Worm (Caenorhabditis elegans) whole organism, L3 larva: Measurements from ENCODE around the gene mpst-4.
A peak's percentile ranks its signal among the peaks of the same experiment; 100 is the strongest.

Source experiments
- R02D3.7 ChIP-seq: fragments of 150-350 bp; optimal IDR thresholded peaks from 2 replicates; lab custom pipeline; 2014; ENCODE audit warnings: missing biosample characterization, missing genetic modification characterization
- ZK546.5 ChIP-seq: sonication (generic microtip); optimal IDR thresholded peaks from 2 replicates; lab custom pipeline; 2017; ENCODE audit warnings: missing biosample characterization, missing genetic modification characterization
- aly-2 ChIP-seq: fragments of 150-350 bp; optimal IDR thresholded peaks from 2 replicates; lab custom pipeline; 2014; ENCODE audit warnings: missing biosample characterization, missing genetic modification characterization
- ama-1 ChIP-seq: fragments of 150-350 bp; optimal IDR thresholded peaks from 2 replicates; lab custom pipeline; 2018
- ceh-16 ChIP-seq: sonication (generic microtip); optimal IDR thresholded peaks from 2 replicates; lab custom pipeline; 2017; ENCODE audit warnings: missing biosample characterization, missing genetic modification characterization
- ceh-28 ChIP-seq: fragments of 150-350 bp; optimal IDR thresholded peaks from 2 replicates; lab custom pipeline; 2014; ENCODE audit warnings: missing biosample characterization, missing genetic modification reagents, missing genetic modification characterization
- ceh-82 ChIP-seq: fragments of 150-350 bp; optimal IDR thresholded peaks from 2 replicates; lab custom pipeline; 2014; ENCODE audit warnings: missing biosample characterization, missing genetic modification characterization
- ceh-9 ChIP-seq: sonication (generic microtip); optimal IDR thresholded peaks from 2 replicates; lab custom pipeline; 2018; ENCODE audit warnings: missing biosample characterization, missing genetic modification characterization
- daf-12 ChIP-seq: fragments of 150-350 bp; optimal IDR thresholded peaks from 2 replicates; lab custom pipeline; 2014; ENCODE audit warnings: missing biosample characterization, missing genetic modification reagents, missing genetic modification characterization
- egl-27 ChIP-seq: sonication (generic microtip); optimal IDR thresholded peaks from 4 replicates; lab custom pipeline; 2017; ENCODE audit warnings: missing biosample characterization, missing genetic modification reagents, missing genetic modification characterization
- egl-5 ChIP-seq: fragments of 150-350 bp; optimal IDR thresholded peaks from 2 replicates; lab custom pipeline; 2017; ENCODE audit warnings: missing biosample characterization, missing genetic modification reagents, missing genetic modification characterization, inconsistent platforms
- elt-1 ChIP-seq: fragments of 150-350 bp; optimal IDR thresholded peaks from 2 replicates; lab custom pipeline; 2014; ENCODE audit warnings: missing biosample characterization, missing genetic modification characterization
- elt-2 ChIP-seq: sonication (generic microtip); optimal IDR thresholded peaks from 2 replicates; lab custom pipeline; 2016; ENCODE audit warnings: missing genetic modification reagents, mild to moderate bottlenecking, missing genetic modification characterization, missing compliant biosample characterization
- elt-3 ChIP-seq, 3 experiments: fragments of 150-350 bp in 1 of 3; sonication (generic microtip) in 2 of 3; optimal IDR thresholded peaks; 2 replicates in 2 of 3; 4 replicates in 1 of 3; lab custom pipeline; 2014 to 2017; ENCODE audit warnings: missing biosample characterization in 3 of 3, missing genetic modification characterization in 3 of 3
- eor-1 ChIP-seq, 2 experiments: fragments of 150-350 bp; optimal IDR thresholded peaks; 2 replicates each; lab custom pipeline; 2014 to 2018; ENCODE audit warnings: missing biosample characterization in 2 of 2, missing genetic modification characterization in 2 of 2
- fkh-10 ChIP-seq: sonication (generic microtip); optimal IDR thresholded peaks from 2 replicates; lab custom pipeline; 2017; ENCODE audit warnings: missing biosample characterization, missing genetic modification reagents, missing genetic modification characterization
- fkh-2 ChIP-seq: fragments of 150-350 bp; optimal IDR thresholded peaks from 2 replicates; lab custom pipeline; 2014; ENCODE audit warnings: missing biosample characterization, missing genetic modification reagents, missing genetic modification characterization
- fos-1 ChIP-seq: fragments of 150-350 bp; optimal IDR thresholded peaks from 2 replicates; lab custom pipeline; 2014; ENCODE audit warnings: missing biosample characterization, missing genetic modification characterization
- hmg-11 ChIP-seq: sonication (generic microtip); optimal IDR thresholded peaks from 2 replicates; lab custom pipeline; 2016; ENCODE audit warnings: missing genetic modification characterization, missing compliant biosample characterization
- jun-1 ChIP-seq: fragments of 150-350 bp; optimal IDR thresholded peaks from 2 replicates; lab custom pipeline; 2014; ENCODE audit warnings: missing biosample characterization, missing genetic modification reagents, missing genetic modification characterization
- lin-15B ChIP-seq: fragments of 150-350 bp; optimal IDR thresholded peaks from 2 replicates; lab custom pipeline; 2014; ENCODE audit warnings: missing biosample characterization, missing genetic modification characterization
- lin-39 ChIP-seq: fragments of 150-350 bp; optimal IDR thresholded peaks from 2 replicates; lab custom pipeline; 2018; ENCODE audit warnings: missing biosample characterization, missing genetic modification reagents, missing genetic modification characterization
- lsy-12 ChIP-seq: sonication (generic microtip); optimal IDR thresholded peaks from 2 replicates; lab custom pipeline; 2016; ENCODE audit warnings: mild to moderate bottlenecking, missing genetic modification characterization, missing compliant biosample characterization
- mdl-1 ChIP-seq: fragments of 150-350 bp; optimal IDR thresholded peaks from 2 replicates; lab custom pipeline; 2014; ENCODE audit warnings: missing biosample characterization, missing genetic modification characterization
- mml-1 ChIP-seq: fragments of 150-350 bp; sonication (generic microtip); optimal IDR thresholded peaks from 3 replicates; lab custom pipeline; 2014; ENCODE audit warnings: missing biosample characterization, missing genetic modification characterization
- nfya-1 ChIP-seq: sonication (generic microtip); optimal IDR thresholded peaks from 2 replicates; lab custom pipeline; 2017; ENCODE audit warnings: missing genetic modification characterization, mild to moderate bottlenecking, missing compliant biosample characterization, antibody characterized with exemption, moderate library complexity; ENCODE audit not compliant: insufficient read depth
- nhr-11 ChIP-seq: fragments of 150-350 bp; optimal IDR thresholded peaks from 2 replicates; lab custom pipeline; 2014; ENCODE audit warnings: missing biosample characterization, missing genetic modification characterization
- nhr-12 ChIP-seq: fragments of 150-350 bp; optimal IDR thresholded peaks from 2 replicates; lab custom pipeline; 2014; ENCODE audit warnings: missing biosample characterization, missing genetic modification characterization
- nhr-23 ChIP-seq: fragments of 150-350 bp; optimal IDR thresholded peaks from 2 replicates; lab custom pipeline; 2014; ENCODE audit warnings: missing biosample characterization, missing genetic modification reagents, missing genetic modification characterization
- nhr-237 ChIP-seq: fragments of 150-350 bp; optimal IDR thresholded peaks from 2 replicates; lab custom pipeline; 2014; ENCODE audit warnings: missing biosample characterization, missing genetic modification characterization
- nhr-25 ChIP-seq: sonication (generic microtip); optimal IDR thresholded peaks from 2 replicates; lab custom pipeline; 2017; ENCODE audit warnings: missing biosample characterization, missing genetic modification characterization
- nhr-28 ChIP-seq: fragments of 150-350 bp; optimal IDR thresholded peaks from 2 replicates; lab custom pipeline; 2014; ENCODE audit warnings: missing biosample characterization, missing genetic modification characterization
- nhr-43 ChIP-seq: sonication (generic microtip); optimal IDR thresholded peaks from 2 replicates; lab custom pipeline; 2016; ENCODE audit warnings: mild to moderate bottlenecking, missing genetic modification characterization, missing compliant biosample characterization; ENCODE audit not compliant: poor library complexity, severe bottlenecking
- nhr-67 ChIP-seq: fragments of 150-350 bp; optimal IDR thresholded peaks from 2 replicates; lab custom pipeline; 2014; ENCODE audit warnings: missing biosample characterization, missing genetic modification characterization
- nhr-76 ChIP-seq: fragments of 150-350 bp; sonication (generic microtip); optimal IDR thresholded peaks from 5 replicates; lab custom pipeline; 2014; ENCODE audit warnings: missing biosample characterization, missing genetic modification characterization
- nhr-77 ChIP-seq: fragments of 150-350 bp; optimal IDR thresholded peaks from 2 replicates; lab custom pipeline; 2014; ENCODE audit warnings: missing biosample characterization, missing genetic modification characterization
- pha-4 ChIP-seq: fragments of 150-350 bp; optimal IDR thresholded peaks from 2 replicates; lab custom pipeline; 2014; ENCODE audit warnings: missing biosample characterization, missing genetic modification reagents, missing genetic modification characterization
- pqm-1 ChIP-seq: fragments of 150-350 bp; optimal IDR thresholded peaks from 2 replicates; lab custom pipeline; 2017; ENCODE audit warnings: missing biosample characterization, missing genetic modification characterization, inconsistent platforms
- sea-2 ChIP-seq: fragments of 150-350 bp; sonication (generic microtip); optimal IDR thresholded peaks from 4 replicates; lab custom pipeline; 2014; ENCODE audit warnings: missing biosample characterization, missing genetic modification reagents, missing genetic modification characterization
- skn-1 ChIP-seq: fragments of 150-350 bp; optimal IDR thresholded peaks from 2 replicates; lab custom pipeline; 2014; ENCODE audit warnings: missing biosample characterization, missing genetic modification characterization
- snpc-4 ChIP-seq: fragments of 150-350 bp; optimal IDR thresholded peaks from 2 replicates; lab custom pipeline; 2014; ENCODE audit warnings: missing biosample characterization, missing genetic modification characterization
- tbx-2 ChIP-seq: sonication (generic microtip); optimal IDR thresholded peaks from 2 replicates; lab custom pipeline; 2016; ENCODE audit warnings: mild to moderate bottlenecking, missing genetic modification characterization, missing compliant biosample characterization
- unc-39 ChIP-seq: sonication (generic microtip); optimal IDR thresholded peaks from 4 replicates; lab custom pipeline; 2017; ENCODE audit warnings: missing biosample characterization, missing genetic modification characterization
- unc-62 ChIP-seq: fragments of 150-350 bp; sonication (generic microtip); optimal IDR thresholded peaks from 4 replicates; lab custom pipeline; 2014; ENCODE audit warnings: missing biosample characterization, missing genetic modification reagents, missing genetic modification characterization
- zag-1 ChIP-seq: fragments of 150-350 bp; optimal IDR thresholded peaks from 2 replicates; lab custom pipeline; 2014; ENCODE audit warnings: missing biosample characterization, missing genetic modification characterization
- ztf-11 ChIP-seq: fragments of 150-350 bp; optimal IDR thresholded peaks from 2 replicates; lab custom pipeline; 2014; ENCODE audit warnings: missing biosample characterization, missing genetic modification characterization
- ztf-4 ChIP-seq: fragments of 150-350 bp; optimal IDR thresholded peaks from 2 replicates; lab custom pipeline; 2014; ENCODE audit warnings: missing biosample characterization, missing genetic modification characterization

The mpst-4 gene

DNA sequence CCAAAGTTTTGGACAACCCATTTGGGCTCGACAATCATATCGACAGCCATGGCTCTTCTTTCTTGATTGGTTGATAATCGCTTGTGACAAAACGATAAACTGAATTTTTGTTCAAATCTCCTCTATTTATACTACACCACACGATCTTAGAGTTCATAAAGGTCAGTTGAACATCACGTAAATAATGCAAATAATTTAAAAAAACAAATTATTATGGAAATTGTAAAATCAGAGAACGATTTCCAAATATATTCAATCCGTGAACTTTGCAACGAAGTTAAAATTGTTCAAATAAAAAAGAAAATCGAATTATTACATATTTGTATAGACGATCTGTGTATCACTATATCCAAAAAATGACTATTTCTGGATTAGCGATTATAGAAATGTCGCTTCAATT, at the start of gene mpst-4, which contains the start of gene F11G11.14:
TSS of gene mpst-4 (minus strand) at position 101 of the 400 bp plus-strand sequence.
TSS of gene F11G11.14 (plus strand) at position 325 of the 400 bp plus-strand sequence.
- TF ChIP-seq ztf-4 (tag; lab: Kevin White, UChicago) (no peak), sea-2 (no peak), jun-1 (tag; lab: Kevin White, UChicago) (no peak), aly-2 (tag; lab: Kevin White, UChicago) (no peak), ZK546.5 (tag; lab: Kevin White, UChicago) (no peak), zag-1 (tag; lab: Kevin White, UChicago) (no peak), pha-4 (tag; lab: Kevin White, UChicago) (no peak), nhr-76 (tag; lab: Kevin White, UChicago) (no peak), pqm-1 (tag; lab: Kevin White, UChicago) (no peak), elt-3 (tag; optimal IDR thresholded peaks at IDR 0.05; lab: Kevin White, UChicago) (no peak), eor-1 (tag; optimal IDR thresholded peaks at IDR 0.05; lab: Kevin White, UChicago) (no peak), ceh-28 (tag; lab: Kevin White, UChicago) (no peak), nhr-23 (tag; lab: Kevin White, UChicago) (no peak), lsy-12 (tag; lab: Kevin White, UChicago) (no peak), elt-2 (tag; lab: Kevin White, UChicago) (no peak), ztf-11 (tag; lab: Kevin White, UChicago) (no peak), fkh-2 (no peak), nhr-12 (tag; lab: Kevin White, UChicago) (no peak), mdl-1 (tag; lab: Kevin White, UChicago) (no peak), R02D3.7 (tag; lab: Kevin White, UChicago) (no peak)

ce11 chrII:4908160-4908559, 44.9 kb upstream of the mpst-4 start:
- TF ChIP-seq R02D3.7 (tag; lab: Kevin White, UChicago) (no peak), skn-1 (tag; lab: Kevin White, UChicago) (peak; percentile 93), lin-15B (no peak), sea-2 (no peak), ceh-16 (tag; lab: Kevin White, UChicago) (no peak), elt-3 (tag; optimal IDR thresholded peaks at IDR 0.05; lab: Kevin White, UChicago) (no peak), nhr-12 (tag; lab: Kevin White, UChicago) (no peak), nhr-11 (no peak), lin-39 (peak; percentile 25), pqm-1 (tag; lab: Kevin White, UChicago) (no peak), pha-4 (tag; lab: Kevin White, UChicago) (no peak), tbx-2 (tag; lab: Kevin White, UChicago) (peak; percentile 5), unc-62 (no peak), nhr-67 (tag; lab: Kevin White, UChicago) (no peak), mdl-1 (tag; lab: Kevin White, UChicago) (no peak), elt-1 (tag; lab: Kevin White, UChicago) (no peak), nhr-28 (tag; lab: Kevin White, UChicago) (no peak), snpc-4 (tag; lab: Kevin White, UChicago) (no peak), egl-5 (tag; lab: Kevin White, UChicago) (peak; percentile 88), nhr-23 (tag; lab: Kevin White, UChicago) (peak; percentile 26), nhr-25 (tag; lab: Kevin White, UChicago) (no peak), mml-1 (tag; lab: Kevin White, UChicago) (no peak), nhr-237 (tag; lab: Kevin White, UChicago) (no peak), nhr-77 (no peak), ztf-11 (tag; lab: Kevin White, UChicago) (no peak), eor-1 (tag; optimal IDR thresholded peaks at IDR 0.05; lab: Kevin White, UChicago) (no peak), ceh-9 (tag; lab: Kevin White, UChicago) (no peak), ceh-28 (tag; lab: Kevin White, UChicago) (no peak), egl-27 (tag; lab: Kevin White, UChicago) (no peak), nfya-1 (tag; lab: Kevin White, UChicago) (peak; percentile 48), elt-2 (tag; lab: Kevin White, UChicago) (peak; percentile 22), nhr-76 (tag; lab: Kevin White, UChicago) (no peak), fkh-10 (GFP tag; lab: Kevin White, UChicago) (no peak), ZK546.5 (tag; lab: Kevin White, UChicago) (no peak), aly-2 (tag; lab: Kevin White, UChicago) (no peak), ceh-82 (no peak), fos-1 (no peak), ztf-4 (tag; lab: Kevin White, UChicago) (no peak), unc-39 (no peak), daf-12 (no peak), nhr-43 (tag; lab: Kevin White, UChicago) (no peak), fkh-2 (no peak), zag-1 (tag; lab: Kevin White, UChicago) (no peak), hmg-11 (tag; lab: Kevin White, UChicago) (no peak), jun-1 (tag; lab: Kevin White, UChicago) (no peak), lsy-12 (tag; lab: Kevin White, UChicago) (no peak), ama-1 (lab: Kevin White, UChicago) (no peak)
